Fruit fly (Drosophila melanogaster): ENCODE results near the gene mRpS6.

DNA sequence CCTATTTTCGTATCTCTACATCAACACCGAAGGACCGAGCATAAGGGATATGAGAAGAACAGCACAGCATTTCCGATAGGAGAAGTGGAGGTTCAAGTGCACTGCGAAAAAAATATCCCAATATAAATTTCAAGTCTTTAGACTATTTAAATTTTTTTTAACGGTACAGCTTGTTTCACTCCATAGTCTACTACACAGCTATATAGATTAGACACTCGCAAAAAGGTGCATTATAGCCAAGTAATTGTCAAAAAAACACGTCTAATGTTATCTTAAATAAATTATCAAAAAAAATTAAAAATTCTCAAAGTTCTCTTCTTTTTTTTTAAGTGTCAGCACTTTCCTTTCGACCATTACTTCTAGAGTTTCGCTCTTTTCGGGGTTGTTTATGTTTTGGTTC, 14.5 kb downstream of the mRpS6 start:
- no peak for TF ChIP-seq EcR (GFP tag; optimal IDR thresholded peaks at IDR 0.05)
- TF ChIP-seq pan (optimal IDR thresholded peaks at IDR 0.05) = no peak
- TF ChIP-seq CG8478 (optimal IDR thresholded peaks at IDR 0.05) = no peak

Measured in whole organism.